Worm (Caenorhabditis elegans): Measurements from ENCODE around the gene swan-1.

swan-1 gene

DNA sequence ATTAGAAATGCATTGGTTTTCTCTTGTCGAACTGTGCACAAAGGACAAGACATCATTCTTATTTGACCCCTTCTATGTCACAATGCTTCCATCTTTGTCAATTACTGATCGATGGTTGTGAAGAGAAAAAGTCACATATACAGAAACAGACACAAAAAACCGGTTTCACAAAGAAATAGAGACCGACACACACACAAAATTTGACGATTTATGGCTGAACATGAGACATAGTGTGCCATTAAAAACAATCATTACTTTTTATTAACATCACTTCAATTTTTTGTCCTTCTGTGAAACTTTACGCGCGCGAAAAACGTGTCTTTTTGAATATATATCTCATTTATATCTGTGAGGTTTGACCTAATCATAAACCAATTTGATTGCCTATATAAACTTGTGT lies 16.5 kb downstream of the swan-1 start:
- peak; percentile 88 for TF ChIP-seq nhr-25 (tag; optimal IDR thresholded peaks at IDR 0.05)
- TF ChIP-seq zag-1 (tag; optimal IDR thresholded peaks at IDR 0.05), result no peak
- TF ChIP-seq peb-1 (tag; optimal IDR thresholded peaks at IDR 0.05), result no peak
- TF ChIP-seq nhr-10 (tag; optimal IDR thresholded peaks at IDR 0.05), result no peak
- TF ChIP-seq C34F6.9 (tag; optimal IDR thresholded peaks at IDR 0.05), result no peak
- no peak for TF ChIP-seq nhr-237 (tag; optimal IDR thresholded peaks at IDR 0.05)
- peak; percentile 57 for TF ChIP-seq mab-5 (tag; optimal IDR thresholded peaks at IDR 0.05)
- peak; percentile 12 for TF ChIP-seq ama-1 (optimal IDR thresholded peaks at IDR 0.05)
- no peak for TF ChIP-seq unc-39 (tag; optimal IDR thresholded peaks at IDR 0.05)
- TF ChIP-seq nhr-21 (tag; optimal IDR thresholded peaks at IDR 0.05), result peak; percentile 50
- peak; percentile 18 for TF ChIP-seq sem-4 (tag; optimal IDR thresholded peaks at IDR 0.05)
- peak; percentile 50 for TF ChIP-seq unc-55 (GFP tag; optimal IDR thresholded peaks at IDR 0.05)
- no peak for TF ChIP-seq ztf-4 (tag; optimal IDR thresholded peaks at IDR 0.05)
- TF ChIP-seq ceh-16 (tag; optimal IDR thresholded peaks at IDR 0.05), result no peak
- TF ChIP-seq nhr-129 (tag; optimal IDR thresholded peaks at IDR 0.05), result peak; percentile 44
- no peak for TF ChIP-seq lin-13 (GFP tag; optimal IDR thresholded peaks at IDR 0.05)
- TF ChIP-seq lin-11 (tag; optimal IDR thresholded peaks at IDR 0.05), result no peak
- peak; percentile 7 for TF ChIP-seq sma-3 (GFP tag; optimal IDR thresholded peaks at IDR 0.05)
- no peak for TF ChIP-seq alr-1 (tag; optimal IDR thresholded peaks at IDR 0.05)

DNA sequence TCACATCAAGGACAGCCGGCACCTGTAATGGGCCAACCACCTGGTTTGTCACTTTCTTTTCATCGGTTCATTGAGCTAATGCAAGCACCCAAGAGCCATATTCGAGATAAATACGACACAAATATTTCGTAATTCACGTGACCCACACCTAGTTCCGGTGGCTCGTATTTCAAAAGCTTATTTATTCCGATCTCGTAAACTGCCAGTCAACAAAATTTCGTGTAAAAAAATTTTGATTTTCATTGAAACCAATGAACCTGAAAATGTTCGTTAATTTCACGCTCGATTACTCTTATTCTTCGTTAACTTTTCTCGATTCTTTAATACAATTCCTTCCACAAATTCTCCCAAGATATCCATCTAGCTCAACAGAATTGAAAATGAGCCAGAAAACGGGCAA lies 16.9 kb downstream of the swan-1 start:
- TF ChIP-seq ceh-82 (tag; optimal IDR thresholded peaks at IDR 0.05) (no peak), nhr-12 (tag; optimal IDR thresholded peaks at IDR 0.05) (no peak), sma-9 (GFP tag; optimal IDR thresholded peaks at IDR 0.05) (no peak), sma-9 (tag; optimal IDR thresholded peaks at IDR 0.05) (no peak), ceh-16 (tag; optimal IDR thresholded peaks at IDR 0.05) (no peak), R02D3.7 (tag; optimal IDR thresholded peaks at IDR 0.05) (no peak), lin-13 (GFP tag; optimal IDR thresholded peaks at IDR 0.05) (no peak), sem-4 (tag; optimal IDR thresholded peaks at IDR 0.05) (no peak)

DNA sequence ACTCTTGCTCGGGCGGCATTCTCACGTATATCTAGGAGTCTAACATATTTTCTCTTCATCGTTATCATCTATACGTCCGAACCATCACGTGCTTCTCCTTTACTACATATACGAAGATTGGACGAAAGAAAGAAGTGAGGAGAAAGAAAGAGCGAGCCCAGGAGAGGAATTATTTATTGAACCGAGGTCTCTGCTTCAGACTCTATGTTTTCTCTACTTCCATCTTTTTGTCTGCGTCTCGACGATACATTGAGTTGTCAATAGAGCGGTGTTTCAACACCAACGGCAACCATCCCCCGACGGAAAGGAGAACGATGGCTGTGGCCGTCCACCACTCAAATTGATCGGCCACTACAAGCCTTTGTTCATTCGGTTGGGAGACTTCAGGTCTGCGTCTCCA lies 17.7 kb downstream of the swan-1 start:
- no peak for TF ChIP-seq unc-62 (GFP tag; optimal IDR thresholded peaks at IDR 0.05)
- TF ChIP-seq blmp-1 (tag; optimal IDR thresholded peaks at IDR 0.05; ENCODE audit: insufficient read depth), result peak; percentile 41
- no peak for TF ChIP-seq nhr-77 (tag; optimal IDR thresholded peaks at IDR 0.05)
- peak; percentile 49 for TF ChIP-seq Y55F3AM.14 (GFP tag; optimal IDR thresholded peaks at IDR 0.05)
- TF ChIP-seq dmd-4 (tag; optimal IDR thresholded peaks at IDR 0.05), result no peak
- TF ChIP-seq unc-39 (tag; optimal IDR thresholded peaks at IDR 0.05), result no peak
- peak; percentile 67 for TF ChIP-seq ama-1 (optimal IDR thresholded peaks at IDR 0.05)
- TF ChIP-seq nhr-25 (tag; optimal IDR thresholded peaks at IDR 0.05), result peak; percentile 74
- no peak for TF ChIP-seq ceh-82 (tag; optimal IDR thresholded peaks at IDR 0.05)
- no peak for TF ChIP-seq mbf-1 (tag; optimal IDR thresholded peaks at IDR 0.05)
- peak; percentile 72 for TF ChIP-seq zag-1 (tag; optimal IDR thresholded peaks at IDR 0.05)
- peak; percentile 70 for TF ChIP-seq mab-5 (tag; optimal IDR thresholded peaks at IDR 0.05)
- peak; percentile 56 for TF ChIP-seq sem-4 (tag; optimal IDR thresholded peaks at IDR 0.05)
- TF ChIP-seq lin-39 (tag; optimal IDR thresholded peaks at IDR 0.05), result no peak
- peak; percentile 68 for TF ChIP-seq gmeb-1 (tag; optimal IDR thresholded peaks at IDR 0.05)
- TF ChIP-seq nhr-10 (tag; optimal IDR thresholded peaks at IDR 0.05), result no peak
- TF ChIP-seq lin-13 (GFP tag; optimal IDR thresholded peaks at IDR 0.05), result peak; percentile 90
- no peak for TF ChIP-seq nhr-6 (tag; optimal IDR thresholded peaks at IDR 0.05)
- TF ChIP-seq snpc-4 (tag; optimal IDR thresholded peaks at IDR 0.05), result peak; percentile 81
- peak; percentile 96 for TF ChIP-seq unc-55 (GFP tag; optimal IDR thresholded peaks at IDR 0.05)
- TF ChIP-seq alr-1 (tag; optimal IDR thresholded peaks at IDR 0.05), result peak; percentile 70
- TF ChIP-seq nhr-21 (tag; optimal IDR thresholded peaks at IDR 0.05), result peak; percentile 74
- peak; percentile 78 for TF ChIP-seq lin-11 (tag; optimal IDR thresholded peaks at IDR 0.05)
- peak; percentile 23 for TF ChIP-seq ceh-16 (tag; optimal IDR thresholded peaks at IDR 0.05)
- TF ChIP-seq nhr-23 (tag; optimal IDR thresholded peaks at IDR 0.05), result no peak
- TF ChIP-seq crh-2 (tag; optimal IDR thresholded peaks at IDR 0.05), result peak; percentile 87
- TF ChIP-seq aly-2 (tag; optimal IDR thresholded peaks at IDR 0.05), result no peak
- TF ChIP-seq fos-1 (tag; optimal IDR thresholded peaks at IDR 0.05), result peak; percentile 88
- peak; percentile 93 for TF ChIP-seq F13H6.1 (tag; optimal IDR thresholded peaks at IDR 0.05)
- no peak for TF ChIP-seq peb-1 (tag; optimal IDR thresholded peaks at IDR 0.05)
- peak; percentile 44 to 87 for TF ChIP-seq lsy-2 (tag; optimal IDR thresholded peaks at IDR 0.05)
- TF ChIP-seq elt-1 (tag; optimal IDR thresholded peaks at IDR 0.05), result no peak
- TF ChIP-seq nhr-129 (tag; optimal IDR thresholded peaks at IDR 0.05), result peak; percentile 97
- no peak for TF ChIP-seq ztf-11 (tag; optimal IDR thresholded peaks at IDR 0.05)
- no peak for TF ChIP-seq R02D3.7 (tag; optimal IDR thresholded peaks at IDR 0.05)
- peak; percentile 92 for TF ChIP-seq C34F6.9 (tag; optimal IDR thresholded peaks at IDR 0.05)
- TF ChIP-seq skn-1 (tag; optimal IDR thresholded peaks at IDR 0.05), result peak; percentile 69
- TF ChIP-seq ztf-1 (GFP tag; conservative IDR thresholded peaks at IDR 0.05), result no peak
- no peak for TF ChIP-seq nhr-11 (tag; optimal IDR thresholded peaks at IDR 0.05)
- peak; percentile 58 for TF ChIP-seq sma-3 (GFP tag; optimal IDR thresholded peaks at IDR 0.05)
- TF ChIP-seq mdl-1 (tag; optimal IDR thresholded peaks at IDR 0.05), result peak; percentile 71 to 80
- no peak for TF ChIP-seq nhr-237 (tag; optimal IDR thresholded peaks at IDR 0.05)
- peak; percentile 88 for TF ChIP-seq sma-9 (GFP tag; optimal IDR thresholded peaks at IDR 0.05)
- TF ChIP-seq sma-9 (tag; optimal IDR thresholded peaks at IDR 0.05), result no peak
- TF ChIP-seq ztf-4 (tag; optimal IDR thresholded peaks at IDR 0.05), result peak; percentile 88
- TF ChIP-seq egl-27 (tag; optimal IDR thresholded peaks at IDR 0.05), result peak; percentile 61
